Worm (Caenorhabditis elegans) whole organism, L4 larva: Measurements from ENCODE around the gene orc-4.

ENCODE experiments used
- D1046.2 ChIP-seq: fragments of 200-800 bp; sonication (Bioruptor generic); IDR thresholded peaks from 2 replicates; pipeline ENCODE4 v1.3.6; 2022; ENCODE audit warnings: missing genetic modification characterization, missing compliant biosample characterization
- F10B5.3 ChIP-seq: sonication (generic microtip); optimal IDR thresholded peaks from 2 replicates; lab custom pipeline; 2016; ENCODE audit warnings: mild to moderate bottlenecking, missing genetic modification characterization, missing compliant biosample characterization
- Y48G9A.11 ChIP-seq: fragments of 200-800 bp; sonication (Bioruptor generic); IDR thresholded peaks from 2 replicates; pipeline ENCODE4 v1.3.6; 2022; ENCODE audit warnings: missing genetic modification reagents, missing genetic modification characterization, missing compliant biosample characterization
- ZK337.2 ChIP-seq: fragments of 200-800 bp; sonication (Bioruptor generic); IDR thresholded peaks from 2 replicates; pipeline ENCODE4 v1.3.6; 2022; ENCODE audit warnings: missing genetic modification reagents, missing genetic modification characterization, missing compliant biosample characterization
- aha-1 ChIP-seq: fragments of 150-350 bp; peaks from one replicate; lab custom pipeline; 2014; ENCODE audit warnings: missing biosample characterization, missing genetic modification characterization
- arid-1 ChIP-seq: fragments of 200-800 bp; sonication (Bioruptor generic); conservative IDR thresholded peaks from 2 replicates; pipeline ENCODE4 v1.3.6; 2022; ENCODE audit warnings: missing genetic modification reagents, missing genetic modification characterization, missing compliant biosample characterization
- ceh-44 ChIP-seq: fragments of 200-800 bp; sonication (Bioruptor generic); IDR thresholded peaks from 2 replicates; pipeline ENCODE4 v1.3.6; 2022; ENCODE audit warnings: missing genetic modification reagents, missing genetic modification characterization, missing compliant biosample characterization
- ces-1 ChIP-seq: fragments of 150-350 bp; sonication (generic microtip); optimal IDR thresholded peaks from 4 replicates; lab custom pipeline; 2014; ENCODE audit warnings: missing biosample characterization, missing genetic modification reagents, missing genetic modification characterization
- ctbp-1 ChIP-seq: fragments of 200-800 bp; sonication (Bioruptor generic); IDR thresholded peaks from 2 replicates; pipeline ENCODE4 v1.3.6; 2022; ENCODE audit warnings: missing genetic modification reagents, missing genetic modification characterization, missing compliant biosample characterization
- daf-12 ChIP-seq: fragments of 150-350 bp; optimal IDR thresholded peaks from 2 replicates; lab custom pipeline; 2014; ENCODE audit warnings: missing biosample characterization, missing genetic modification reagents, missing genetic modification characterization
- daf-16 ChIP-seq, 3 experiments: sonication (generic microtip); optimal IDR thresholded peaks; 2 replicates each; lab custom pipeline; 2016 to 2017; ENCODE audit warnings: missing genetic modification characterization in 3 of 3, missing genetic modification reagents in 3 of 3, mild to moderate bottlenecking in 2 of 3, missing compliant biosample characterization in 2 of 3, missing biosample characterization in 1 of 3, moderate library complexity in 1 of 3
- daf-8 ChIP-seq: fragments of 200-800 bp; sonication (Bioruptor generic); IDR thresholded peaks from 2 replicates; pipeline ENCODE4 v1.3.6; 2022; ENCODE audit warnings: missing genetic modification characterization, missing compliant biosample characterization
- dmd-6 ChIP-seq: fragments of 200-800 bp; sonication (Bioruptor generic); IDR thresholded peaks from 2 replicates; pipeline ENCODE4 v1.3.6; 2022; ENCODE audit warnings: missing genetic modification reagents, missing genetic modification characterization, missing compliant biosample characterization
- dmd-8 ChIP-seq: fragments of 200-800 bp; sonication (Bioruptor generic); IDR thresholded peaks from 2 replicates; pipeline ENCODE4 v1.3.6; 2022; ENCODE audit warnings: missing genetic modification characterization, missing compliant biosample characterization
- egl-43 ChIP-seq: fragments of 200-800 bp; sonication (Bioruptor generic); IDR thresholded peaks from 2 replicates; pipeline ENCODE4 v1.3.6; 2022; ENCODE audit warnings: missing genetic modification reagents, missing genetic modification characterization, missing compliant biosample characterization
- fos-1 ChIP-seq: fragments of 150-350 bp; optimal IDR thresholded peaks from 2 replicates; lab custom pipeline; 2014; ENCODE audit warnings: missing biosample characterization, missing genetic modification characterization
- hlh-30 ChIP-seq: sonication (generic microtip); optimal IDR thresholded peaks from 2 replicates; lab custom pipeline; 2017; ENCODE audit warnings: antibody characterized with exemption, mild to moderate bottlenecking, missing genetic modification characterization, missing compliant biosample characterization; ENCODE audit not compliant: insufficient read depth
- lim-7 ChIP-seq: fragments of 200-800 bp; sonication (Bioruptor generic); IDR thresholded peaks from 2 replicates; pipeline ENCODE4 v1.3.6; 2022; ENCODE audit warnings: missing genetic modification characterization, missing compliant biosample characterization
- lin-1 ChIP-seq: fragments of 200-800 bp; sonication (Bioruptor generic); IDR thresholded peaks from 2 replicates; pipeline ENCODE4 v1.3.6; 2022; ENCODE audit warnings: missing genetic modification reagents, missing genetic modification characterization, missing compliant biosample characterization
- lin-13 ChIP-seq: fragments of 150-350 bp; optimal IDR thresholded peaks from 2 replicates; lab custom pipeline; 2014; ENCODE audit warnings: missing biosample characterization, missing genetic modification reagents, missing genetic modification characterization
- lin-15B ChIP-seq: fragments of 150-350 bp; sonication (generic microtip); optimal IDR thresholded peaks from 3 replicates; lab custom pipeline; 2014; ENCODE audit warnings: missing biosample characterization, missing genetic modification characterization
- lin-29 ChIP-seq: fragments of 200-800 bp; sonication (Bioruptor generic); IDR thresholded peaks from 2 replicates; pipeline ENCODE4 v1.3.6; 2022; ENCODE audit warnings: missing genetic modification reagents, missing genetic modification characterization, missing compliant biosample characterization
- lir-3 ChIP-seq: sonication (generic microtip); optimal IDR thresholded peaks from 2 replicates; lab custom pipeline; 2016; ENCODE audit warnings: mild to moderate bottlenecking, missing genetic modification characterization, missing compliant biosample characterization
- lsy-2 ChIP-seq, 2 experiments: fragments of 150-350 bp in 1 of 2; sonication (generic microtip) in 1 of 2; optimal IDR thresholded peaks; 2 replicates each; lab custom pipeline; 2014 to 2017; ENCODE audit warnings: missing biosample characterization in 2 of 2, missing genetic modification characterization in 2 of 2
- mep-1 ChIP-seq: fragments of 150-350 bp; sonication (generic microtip); optimal IDR thresholded peaks from 3 replicates; lab custom pipeline; 2014; ENCODE audit warnings: missing biosample characterization, missing genetic modification characterization
- mes-2 ChIP-seq: sonication (generic microtip); optimal IDR thresholded peaks from 2 replicates; lab custom pipeline; 2016; ENCODE audit warnings: missing genotype, mild to moderate bottlenecking, missing genetic modification characterization, missing compliant biosample characterization; ENCODE audit not compliant: poor library complexity, severe bottlenecking
- mxl-3 ChIP-seq: fragments of 200-800 bp; sonication (Bioruptor generic); optimal IDR thresholded peaks from 2 replicates; lab custom pipeline; 2018; ENCODE audit warnings: mild to moderate bottlenecking, missing genetic modification characterization, missing compliant biosample characterization
- nhr-102 ChIP-seq: sonication (generic microtip); optimal IDR thresholded peaks from 2 replicates; lab custom pipeline; 2016; ENCODE audit warnings: mild to moderate bottlenecking, missing genetic modification characterization, moderate library complexity, missing compliant biosample characterization
- nhr-25 ChIP-seq: sonication (generic microtip); optimal IDR thresholded peaks from 2 replicates; lab custom pipeline; 2017; ENCODE audit warnings: missing genetic modification characterization, mild to moderate bottlenecking, missing compliant biosample characterization, antibody characterized with exemption, moderate library complexity, borderline replicate concordance; ENCODE audit not compliant: insufficient read depth
- nhr-48 ChIP-seq: sonication (generic microtip); optimal IDR thresholded peaks from 2 replicates; lab custom pipeline; 2016; ENCODE audit warnings: mild to moderate bottlenecking, missing genetic modification characterization, missing compliant biosample characterization
- pha-4 ChIP-seq, 2 experiments: fragments of 150-350 bp in 1 of 2; fragments of 200-800 bp in 1 of 2; sonication (Bioruptor generic) in 1 of 2; IDR thresholded peaks in 1 of 2; optimal IDR thresholded peaks in 1 of 2; 2 replicates each; pipeline versions ENCODE4 v1.3.6 to Lab custom; 2014 to 2022; ENCODE audit warnings: missing genetic modification characterization in 2 of 2, missing genetic modification reagents in 2 of 2, missing biosample characterization in 1 of 2, missing compliant biosample characterization in 1 of 2
- php-3 ChIP-seq: fragments of 200-800 bp; sonication (Bioruptor generic); IDR thresholded peaks from 2 replicates; pipeline ENCODE4 v1.3.6; 2022; ENCODE audit warnings: missing genetic modification reagents, missing genetic modification characterization, missing compliant biosample characterization
- rbr-2 ChIP-seq: sonication (generic microtip); optimal IDR thresholded peaks from 2 replicates; lab custom pipeline; 2016; ENCODE audit warnings: missing genotype, missing genetic modification characterization, missing compliant biosample characterization
- skn-1 ChIP-seq: fragments of 150-350 bp; optimal IDR thresholded peaks from 2 replicates; lab custom pipeline; 2014; ENCODE audit warnings: missing biosample characterization, missing genetic modification characterization
- snpc-1.2 ChIP-seq: fragments of 200-800 bp; sonication (Bioruptor generic); IDR thresholded peaks from 2 replicates; pipeline ENCODE4 v1.3.6; 2022; ENCODE audit warnings: missing genetic modification reagents, missing genetic modification characterization, missing compliant biosample characterization
- snpc-4 ChIP-seq: fragments of 150-350 bp; optimal IDR thresholded peaks from 2 replicates; lab custom pipeline; 2014; ENCODE audit warnings: missing biosample characterization, missing genetic modification characterization
- spr-3 ChIP-seq: fragments of 200-800 bp; sonication (Bioruptor generic); optimal IDR thresholded peaks from 2 replicates; lab custom pipeline; 2018; ENCODE audit warnings: mild to moderate bottlenecking, missing genetic modification characterization, missing compliant biosample characterization
- unc-130 ChIP-seq: sonication (generic microtip); optimal IDR thresholded peaks from 2 replicates; lab custom pipeline; 2016; ENCODE audit warnings: missing genetic modification reagents, missing genetic modification characterization, missing compliant biosample characterization
- unc-62 ChIP-seq, 3 experiments: fragments of 150-350 bp in 1 of 3; sonication (generic microtip); optimal IDR thresholded peaks in 2 of 3; peaks in 1 of 3; 1 replicate in 1 of 3; 2 replicates in 2 of 3; lab custom pipeline; 2014 to 2017; ENCODE audit warnings: missing biosample characterization in 3 of 3, missing genetic modification characterization in 3 of 3, missing genetic modification reagents in 3 of 3, missing genotype in 1 of 3
- vab-7 ChIP-seq: fragments of 200-800 bp; sonication (Bioruptor generic); IDR thresholded peaks from 2 replicates; pipeline ENCODE4 v1.3.6; 2022; ENCODE audit warnings: missing genetic modification reagents, missing genetic modification characterization, missing compliant biosample characterization
- zfp-3 ChIP-seq: fragments of 200-800 bp; sonication (Bioruptor generic); conservative IDR thresholded peaks from 2 replicates; pipeline ENCODE4 v1.3.6; 2022; ENCODE audit warnings: missing genetic modification reagents, missing genetic modification characterization, missing compliant biosample characterization
- zip-11 ChIP-seq: fragments of 200-800 bp; sonication (Bioruptor generic); IDR thresholded peaks from 2 replicates; pipeline ENCODE4 v1.3.6; 2022; ENCODE audit warnings: missing genetic modification characterization, missing compliant biosample characterization
- zip-2 ChIP-seq: fragments of 150-350 bp; optimal IDR thresholded peaks from 2 replicates; lab custom pipeline; 2014; ENCODE audit warnings: missing biosample characterization, missing genetic modification characterization

orc-4 gene

DNA sequence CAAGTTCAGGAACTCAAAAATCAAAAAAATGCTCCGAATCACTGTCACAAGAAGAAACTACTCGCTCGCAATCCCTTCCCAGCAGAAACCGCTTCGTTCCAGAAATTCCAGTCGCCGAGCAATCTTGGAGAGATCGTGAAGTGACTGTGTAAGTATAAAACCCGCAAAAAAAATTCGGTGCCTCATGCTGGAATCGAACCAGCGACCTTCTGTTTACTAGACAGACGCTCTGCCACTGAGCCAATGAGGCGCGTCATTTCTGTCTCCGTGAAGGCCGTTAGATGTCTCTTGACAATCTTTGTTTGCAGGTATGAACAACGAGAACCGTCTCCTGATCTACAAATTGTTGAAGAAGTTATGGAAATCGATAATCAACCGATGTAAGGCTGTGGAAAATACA is 21.4 kb upstream of the orc-4 start (continued):
- TF ChIP-seq hlh-30 (tag; lab: Kevin White, UChicago) (peak; percentile 22), pha-4 (GFP tag; IDR thresholded peaks at IDR 0.05; lab: Robert Waterston, UW) (peak; percentile 88), pha-4 (tag; optimal IDR thresholded peaks at IDR 0.05; lab: Kevin White, UChicago) (no peak), zip-2 (no peak), egl-43 (GFP tag; lab: Robert Waterston, UW) (peak; percentile 94), lim-7 (GFP tag; lab: Robert Waterston, UW) (peak; percentile 99), D1046.2 (GFP tag; lab: Robert Waterston, UW) (peak; percentile 89), unc-130 (GFP tag; lab: Kevin White, UChicago) (peak; percentile 44), nhr-102 (tag; lab: Kevin White, UChicago) (peak; percentile 35), aha-1 (no peak), skn-1 (tag; lab: Kevin White, UChicago) (no peak), arid-1 (GFP tag; lab: Robert Waterston, UW) (peak; percentile 95), Y48G9A.11 (peak; percentile 63; the same call in 1 of the 2 replicates), nhr-48 (tag; lab: Kevin White, UChicago) (peak; percentile 23), rbr-2 (tag; lab: Kevin White, UChicago) (peak; percentile 48), spr-3 (GFP tag; lab: Kevin White, UChicago) (peak; percentile 60), zip-11 (GFP tag; lab: Robert Waterston, UW) (no peak), mep-1 (tag; lab: Kevin White, UChicago) (peak; percentile 4), snpc-1.2 (GFP tag; lab: Robert Waterston, UW) (peak; percentile 69; the same call in 1 of the 2 replicates), lin-13 (GFP tag; lab: Kevin White, UChicago) (peak; percentile 69), lin-15B (tag; lab: Kevin White, UChicago) (no peak), daf-16 (GFP tag; optimal IDR thresholded peaks at IDR 0.05; lab: Kevin White, UChicago) (peak in 1 of 2 experiments; percentile 63), daf-16 (tag; optimal IDR thresholded peaks at IDR 0.05; lab: Kevin White, UChicago) (peak; percentile 78), nhr-25 (tag; lab: Kevin White, UChicago) (no peak), lin-1 (GFP tag; lab: Robert Waterston, UW) (peak; percentile 64; the same call in 1 of the 2 replicates), dmd-6 (GFP tag; lab: Robert Waterston, UW) (peak; percentile 46; the same call in 1 of the 2 replicates), mes-2 (tag; lab: Kevin White, UChicago) (peak; percentile 66), lin-29 (GFP tag; lab: Robert Waterston, UW) (no peak), mxl-3 (GFP tag; lab: Kevin White, UChicago) (peak; percentile 20), fos-1 (tag; lab: Kevin White, UChicago) (no peak), vab-7 (GFP tag; lab: Robert Waterston, UW) (peak; percentile 94), ZK337.2 (GFP tag; lab: Robert Waterston, UW) (peak; percentile 79), daf-8 (GFP tag; lab: Robert Waterston, UW) (0 out of 2 replicates have a peak, but pooled peaks have one; percentile 24), dmd-8 (GFP tag; lab: Robert Waterston, UW) (peak; percentile 94), ces-1 (GFP tag; lab: Kevin White, UChicago) (no peak), unc-62 (GFP tag; optimal IDR thresholded peaks at IDR 0.05 in 1 of 2; lab: Kevin White, UChicago) (no peak), unc-62 (tag; optimal IDR thresholded peaks at IDR 0.05; lab: Kevin White, UChicago) (no peak), ceh-44 (0 out of 2 replicates have a peak, but pooled peaks have one; percentile 74), php-3 (GFP tag; lab: Robert Waterston, UW) (peak; percentile 74; the same call in 1 of the 2 replicates), F10B5.3 (tag; lab: Kevin White, UChicago) (no peak), ctbp-1 (GFP tag; lab: Robert Waterston, UW) (peak; percentile 73; the same call in 1 of the 2 replicates), snpc-4 (tag; lab: Kevin White, UChicago) (no peak), lir-3 (tag; lab: Kevin White, UChicago) (peak; percentile 62), lsy-2 (tag; optimal IDR thresholded peaks at IDR 0.05; lab: Kevin White, UChicago) (peak in 1 of 2 experiments; percentile 46), daf-12 (tag; lab: Kevin White, UChicago) (no peak), zfp-3 (GFP tag; lab: Robert Waterston, UW) (0 out of 2 replicates have a peak, but pooled peaks have one; percentile 27)
- TF ChIP-seq, all 104 proteins: peak for 58
